Fruit fly (Drosophila melanogaster): ENCODE data around the gene sgg.

The sgg gene

dm6 chrX:2681601-2682000, 47.8 kb downstream of the sgg start, which contains the start of gene HLH3B:
HLH3B (minus strand) TSS chrX:2681723.
- TF ChIP-seq CG8478 (optimal IDR thresholded peaks at IDR 0.05) (no peak), CTCF (optimal IDR thresholded peaks at IDR 0.05) (no peak)

dm6 chrX:2682832-2683231, 49.1 kb downstream of the sgg start, which contains the start of gene CG2652:
CG2652 (minus strand) TSS chrX:2682932.
- no peak for TF ChIP-seq CG8478 (optimal IDR thresholded peaks at IDR 0.05)
- TF ChIP-seq CTCF (optimal IDR thresholded peaks at IDR 0.05) = no peak

- TF ChIP-seq CG8478 (optimal IDR thresholded peaks at IDR 0.05) (no peak), CTCF (optimal IDR thresholded peaks at IDR 0.05) (no peak)
These were observed 50.2 kb downstream of the sgg start for dm6 chrX:2683926-2684325.

dm6 chrX:2684442-2684841, 50.7 kb downstream of the sgg start:
- TF ChIP-seq CTCF (optimal IDR thresholded peaks at IDR 0.05) = peak; percentile 78 to 86
- no peak for TF ChIP-seq CG8478 (optimal IDR thresholded peaks at IDR 0.05)

- no peak for TF ChIP-seq CTCF (optimal IDR thresholded peaks at IDR 0.05)
These were observed 51.3 kb downstream of the sgg start for dm6 chrX:2685022-2685421.

dm6 chrX:2685580-2685979, 51.8 kb downstream of the sgg start, which contains the start of gene per:
per (plus strand) TSS chrX:2685580.
- no peak for TF ChIP-seq CG8478 (optimal IDR thresholded peaks at IDR 0.05)
- no peak for TF ChIP-seq CTCF (optimal IDR thresholded peaks at IDR 0.05)

- TF ChIP-seq CG8478 (optimal IDR thresholded peaks at IDR 0.05) (no peak), CTCF (optimal IDR thresholded peaks at IDR 0.05) (no peak)
These were observed 53.2 kb downstream of the sgg start for dm6 chrX:2686930-2687329.

dm6 chrX:2690376-2690775, 56.6 kb downstream of the sgg start:
- no peak for TF ChIP-seq CTCF (optimal IDR thresholded peaks at IDR 0.05)
- TF ChIP-seq CG8478 (optimal IDR thresholded peaks at IDR 0.05) = no peak

dm6 chrX:2693786-2694185, 60.0 kb downstream of the sgg start, which contains the start of gene dyw:
dyw (minus strand) TSS chrX:2693886.
- TF ChIP-seq CG8478 (optimal IDR thresholded peaks at IDR 0.05) (no peak), CTCF (optimal IDR thresholded peaks at IDR 0.05) (no peak)

- TF ChIP-seq CG8478 (optimal IDR thresholded peaks at IDR 0.05) (no peak), CTCF (optimal IDR thresholded peaks at IDR 0.05) (no peak)
These were observed 64.5 kb downstream of the sgg start, which contains the start of the genes Spg7 and Lint-O for dm6 chrX:2698064-2698894. Spg7 (minus strand) TSS chrX:2698211. Lint-O (plus strand) TSS chrX:2698701.

- TF ChIP-seq CTCF (optimal IDR thresholded peaks at IDR 0.05) (no peak), CG8478 (optimal IDR thresholded peaks at IDR 0.05) (no peak)
These were observed 69.9 kb downstream of the sgg start, which contains the start of gene Ugalt for dm6 chrX:2703693-2704092. Ugalt (minus strand) TSS chrX:2703852.

dm6 chrX:2704134-2704773, 70.5 kb downstream of the sgg start, which contains the start of gene eIF2Bbeta:
eIF2Bbeta (plus strand) TSS chrX:2704571.
- TF ChIP-seq CG8478 (optimal IDR thresholded peaks at IDR 0.05) = no peak
- TF ChIP-seq CTCF (optimal IDR thresholded peaks at IDR 0.05) = no peak

- TF ChIP-seq CG8478 (optimal IDR thresholded peaks at IDR 0.05) = no peak
- no peak for TF ChIP-seq CTCF (optimal IDR thresholded peaks at IDR 0.05)
These were observed 73.8 kb downstream of the sgg start, which contains the start of gene CG2680 for dm6 chrX:2707377-2708090. CG2680 (minus strand) TSS chrX:2707427.

- TF ChIP-seq CTCF (optimal IDR thresholded peaks at IDR 0.05) = no peak
- TF ChIP-seq CG8478 (optimal IDR thresholded peaks at IDR 0.05) = no peak
These were observed 74.5 kb downstream of the sgg start, which contains the start of gene CG2681 for dm6 chrX:2708156-2708734. CG2681 (plus strand) TSS chrX:2708684.

dm6 chrX:2713776-2714175, 80.0 kb downstream of the sgg start, which contains the start of the genes CG2685 and CG2694:
CG2685 (minus strand) TSS chrX:2713960.
CG2694 (plus strand) TSS chrX:2714079.
- TF ChIP-seq CTCF (optimal IDR thresholded peaks at IDR 0.05) = no peak
- TF ChIP-seq CG8478 (optimal IDR thresholded peaks at IDR 0.05) = no peak

Measured in S2 (cell line).